Worm (Caenorhabditis elegans) whole organism, young adult: ENCODE results near the gene M05D6.1.

Experiments used
- B0035.1 ChIP-seq: sonication (generic microtip); optimal IDR thresholded peaks from 2 replicates; lab custom pipeline; 2016; ENCODE audit warnings: missing genetic modification characterization, mild to moderate bottlenecking, missing compliant biosample characterization, missing genotype, missing genetic modification reagents
- D2030.7 ChIP-seq: fragments of 200-800 bp; sonication (Bioruptor generic); IDR thresholded peaks from 2 replicates; pipeline ENCODE4 v1.3.6; 2022; ENCODE audit warnings: missing genetic modification reagents, missing genetic modification characterization, missing compliant biosample characterization
- F33H1.4 ChIP-seq: fragments of 200-800 bp; sonication (Bioruptor generic); IDR thresholded peaks from 2 replicates; pipeline ENCODE4 v1.3.6; 2022; ENCODE audit warnings: missing genetic modification reagents, missing genetic modification characterization, missing compliant biosample characterization
- F39B2.1 ChIP-seq: fragments of 200-800 bp; sonication (Bioruptor generic); IDR thresholded peaks from 2 replicates; pipeline ENCODE4 v1.3.6; 2022; ENCODE audit warnings: missing genetic modification reagents, missing genetic modification characterization, missing compliant biosample characterization
- F49E8.2 ChIP-seq: sonication (generic microtip); optimal IDR thresholded peaks from 3 replicates; lab custom pipeline; 2017; ENCODE audit warnings: missing genetic modification characterization, mild to moderate bottlenecking, missing compliant biosample characterization, antibody characterized with exemption, moderate library complexity; ENCODE audit not compliant: insufficient read depth
- K11D2.4 ChIP-seq: fragments of 200-800 bp; sonication (Bioruptor generic); IDR thresholded peaks from 2 replicates; pipeline ENCODE4 v1.3.6; 2022; ENCODE audit warnings: missing genetic modification reagents, missing genetic modification characterization, missing compliant biosample characterization
- Y79H2A.3 ChIP-seq: fragments of 200-800 bp; sonication (Bioruptor generic); conservative IDR thresholded peaks from 2 replicates; pipeline ENCODE4 v1.3.6; 2022; ENCODE audit warnings: missing genetic modification reagents, missing genetic modification characterization, missing compliant biosample characterization
- aptf-2 ChIP-seq: fragments of 200-800 bp; sonication (Bioruptor generic); conservative IDR thresholded peaks from 2 replicates; pipeline ENCODE4 v1.3.6; 2022; ENCODE audit warnings: missing genetic modification reagents, missing genetic modification characterization, missing compliant biosample characterization
- attf-3 ChIP-seq: fragments of 200-800 bp; sonication (Bioruptor generic); conservative IDR thresholded peaks from 2 replicates; pipeline ENCODE4 v1.3.6; 2022; ENCODE audit warnings: missing genetic modification reagents, missing genetic modification characterization, missing compliant biosample characterization
- attf-5 ChIP-seq: fragments of 200-800 bp; sonication (Bioruptor generic); optimal IDR thresholded peaks from 2 replicates; lab custom pipeline; 2018; ENCODE audit warnings: mild to moderate bottlenecking, missing genetic modification characterization, missing compliant biosample characterization
- attf-6 ChIP-seq: fragments of 200-800 bp; sonication (Bioruptor generic); IDR thresholded peaks from 2 replicates; pipeline ENCODE4 v1.3.6; 2022; ENCODE audit warnings: missing genetic modification reagents, missing genetic modification characterization, missing compliant biosample characterization
- bed-1 ChIP-seq: fragments of 200-800 bp; sonication (Bioruptor generic); IDR thresholded peaks from 2 replicates; pipeline ENCODE4 v1.3.6; 2022; ENCODE audit warnings: missing genetic modification reagents, missing genetic modification characterization, missing compliant biosample characterization
- ceh-91 ChIP-seq: fragments of 200-800 bp; sonication (Bioruptor generic); IDR thresholded peaks from 2 replicates; pipeline ENCODE4 v1.3.6; 2022; ENCODE audit warnings: missing genetic modification reagents, missing genetic modification characterization, missing compliant biosample characterization
- dox-1 ChIP-seq: fragments of 200-800 bp; sonication (Bioruptor generic); IDR thresholded peaks from 2 replicates; pipeline ENCODE4 v1.3.6; 2022; ENCODE audit warnings: missing genetic modification reagents, missing genetic modification characterization, missing compliant biosample characterization
- dpff-1 ChIP-seq: sonication (generic microtip); optimal IDR thresholded peaks from 2 replicates; lab custom pipeline; 2017; ENCODE audit warnings: mild to moderate bottlenecking, missing genetic modification characterization, missing compliant biosample characterization
- dpl-1 ChIP-seq: fragments of 150-350 bp; optimal IDR thresholded peaks from 2 replicates; lab custom pipeline; 2014; ENCODE audit warnings: missing biosample characterization, missing genetic modification reagents, missing genetic modification characterization
- efl-1 ChIP-seq: fragments of 150-350 bp; optimal IDR thresholded peaks from 2 replicates; lab custom pipeline; 2014; ENCODE audit warnings: missing biosample characterization, missing genetic modification reagents, missing genetic modification characterization
- egrh-3 ChIP-seq: fragments of 200-800 bp; sonication (Bioruptor generic); IDR thresholded peaks from 2 replicates; pipeline ENCODE4 v1.3.6; 2022; ENCODE audit warnings: missing genetic modification reagents, missing genetic modification characterization, missing compliant biosample characterization
- fkh-3 ChIP-seq: sonication (generic microtip); optimal IDR thresholded peaks from 2 replicates; lab custom pipeline; 2016; ENCODE audit warnings: mild to moderate bottlenecking, missing genetic modification characterization, missing compliant biosample characterization
- hmg-20 ChIP-seq: fragments of 200-800 bp; sonication (Bioruptor generic); IDR thresholded peaks from 2 replicates; pipeline ENCODE4 v1.3.6; 2022; ENCODE audit warnings: missing genetic modification reagents, missing genetic modification characterization, missing compliant biosample characterization
- hsf-1 ChIP-seq: fragments of 200-800 bp; sonication (Bioruptor generic); IDR thresholded peaks from 2 replicates; pipeline ENCODE4 v1.3.6; 2022; ENCODE audit warnings: missing genetic modification reagents, missing genetic modification characterization, missing compliant biosample characterization
- let-607 ChIP-seq, 2 experiments: fragments of 200-800 bp in 1 of 2; sonication (Bioruptor generic) in 1 of 2; sonication (generic microtip) in 1 of 2; optimal IDR thresholded peaks; 2 replicates each; lab custom pipeline; 2016 to 2018; ENCODE audit warnings: mild to moderate bottlenecking in 2 of 2, missing compliant biosample characterization in 2 of 2, missing genetic modification characterization in 2 of 2, moderate library complexity in 2 of 2, missing genotype in 1 of 2
- lin-26 ChIP-seq: fragments of 200-800 bp; sonication (Bioruptor generic); IDR thresholded peaks from 2 replicates; pipeline ENCODE4 v1.3.6; 2022; ENCODE audit warnings: missing genetic modification reagents, missing genetic modification characterization, missing compliant biosample characterization
- lin-35 ChIP-seq, 3 experiments: fragments of 150-350 bp in 2 of 3; sonication (generic microtip) in 1 of 3; optimal IDR thresholded peaks; 2 replicates each; lab custom pipeline; 2014 to 2018; ENCODE audit warnings: missing biosample characterization in 3 of 3, missing genetic modification characterization in 3 of 3, missing genetic modification reagents in 3 of 3
- lin-54 ChIP-seq: fragments of 200-800 bp; sonication (Bioruptor generic); optimal IDR thresholded peaks from 2 replicates; lab custom pipeline; 2018; ENCODE audit warnings: mild to moderate bottlenecking, missing genetic modification characterization, missing compliant biosample characterization
- lir-1 ChIP-seq: fragments of 200-800 bp; sonication (Bioruptor generic); conservative IDR thresholded peaks from 2 replicates; pipeline ENCODE4 v1.3.6; 2022; ENCODE audit warnings: missing genetic modification reagents, missing genetic modification characterization, missing compliant biosample characterization
- lsl-1 ChIP-seq: fragments of 200-800 bp; sonication (Bioruptor generic); optimal IDR thresholded peaks from 2 replicates; lab custom pipeline; 2018; ENCODE audit warnings: mild to moderate bottlenecking, missing genetic modification characterization, moderate library complexity, missing compliant biosample characterization
- lsy-27 ChIP-seq: sonication (generic microtip); optimal IDR thresholded peaks from 2 replicates; lab custom pipeline; 2017; ENCODE audit warnings: missing genetic modification characterization, mild to moderate bottlenecking, missing compliant biosample characterization, antibody characterized with exemption, missing genotype, borderline replicate concordance; ENCODE audit not compliant: insufficient read depth
- madf-10 ChIP-seq: sonication (generic microtip); optimal IDR thresholded peaks from 2 replicates; lab custom pipeline; 2016; ENCODE audit warnings: mild to moderate bottlenecking, missing genetic modification characterization, missing compliant biosample characterization
- madf-6 ChIP-seq: fragments of 200-800 bp; sonication (Bioruptor generic); IDR thresholded peaks from 2 replicates; pipeline ENCODE4 v1.3.6; 2022; ENCODE audit warnings: missing genetic modification reagents, missing genetic modification characterization, missing compliant biosample characterization
- madf-8 ChIP-seq: fragments of 200-800 bp; sonication (Bioruptor generic); conservative IDR thresholded peaks from 2 replicates; pipeline ENCODE4 v1.3.6; 2022; ENCODE audit warnings: missing genetic modification reagents, missing genetic modification characterization, missing compliant biosample characterization
- rpc-1 ChIP-seq, 2 experiments: fragments of 150-350 bp in 1 of 2; sonication (generic microtip) in 1 of 2; optimal IDR thresholded peaks; 2 replicates each; lab custom pipeline; 2014 to 2018; ENCODE audit warnings: missing biosample characterization in 1 of 2, missing genetic modification characterization in 1 of 2, missing genetic modification reagents in 1 of 2, missing genotype in 1 of 2
- snpc-1.1 ChIP-seq: sonication (generic microtip); optimal IDR thresholded peaks from 2 replicates; lab custom pipeline; 2017; ENCODE audit warnings: missing genetic modification characterization, mild to moderate bottlenecking, missing compliant biosample characterization, antibody characterized with exemption, moderate library complexity, missing genotype, missing genetic modification reagents; ENCODE audit not compliant: insufficient read depth
- snpc-3.4 ChIP-seq: sonication (generic microtip); optimal IDR thresholded peaks from 2 replicates; lab custom pipeline; 2017; ENCODE audit warnings: missing genetic modification characterization, mild to moderate bottlenecking, missing compliant biosample characterization, antibody characterized with exemption, moderate library complexity, missing genotype, missing genetic modification reagents
- somi-1 ChIP-seq: fragments of 200-800 bp; sonication (Bioruptor generic); optimal IDR thresholded peaks from 2 replicates; lab custom pipeline; 2018; ENCODE audit warnings: mild to moderate bottlenecking, missing genetic modification characterization, missing compliant biosample characterization
- sptf-2 ChIP-seq: fragments of 200-800 bp; sonication (Bioruptor generic); optimal IDR thresholded peaks from 2 replicates; lab custom pipeline; 2018; ENCODE audit warnings: mild to moderate bottlenecking, missing genetic modification characterization, missing compliant biosample characterization
- tbx-9 ChIP-seq: sonication (generic microtip); optimal IDR thresholded peaks from 2 replicates; lab custom pipeline; 2016; ENCODE audit warnings: borderline replicate concordance, missing genetic modification characterization, inconsistent platforms, missing compliant biosample characterization
- tlf-1 ChIP-seq: fragments of 200-800 bp; sonication (Bioruptor generic); optimal IDR thresholded peaks from 2 replicates; lab custom pipeline; 2018; ENCODE audit warnings: mild to moderate bottlenecking, missing genetic modification characterization, missing compliant biosample characterization
- xnd-1 ChIP-seq: sonication (generic microtip); optimal IDR thresholded peaks from 2 replicates; lab custom pipeline; 2016; ENCODE audit warnings: missing genotype, missing genetic modification reagents, missing genetic modification characterization, missing compliant biosample characterization
- zfh-2 ChIP-seq: fragments of 200-800 bp; sonication (Bioruptor generic); conservative IDR thresholded peaks from 2 replicates; pipeline ENCODE4 v1.3.6; 2022; ENCODE audit warnings: missing genetic modification reagents, missing genetic modification characterization, missing compliant biosample characterization
- zim-3 ChIP-seq: sonication (generic microtip); optimal IDR thresholded peaks from 2 replicates; lab custom pipeline; 2017; ENCODE audit warnings: mild to moderate bottlenecking, missing genetic modification characterization, moderate library complexity, missing compliant biosample characterization
- ztf-18 ChIP-seq: sonication (generic microtip); optimal IDR thresholded peaks from 2 replicates; lab custom pipeline; 2016; ENCODE audit warnings: missing genotype, mild to moderate bottlenecking, missing genetic modification characterization, missing compliant biosample characterization

The M05D6.1 gene

ce11 chrII:8457438-8457837, 17.8 kb downstream of the M05D6.1 start, which contains the start of gene zyg-9 (continued):
- TF ChIP-seq sptf-2 (GFP tag; lab: Kevin White, UChicago) (no peak), somi-1 (GFP tag; lab: Kevin White, UChicago) (no peak), attf-3 (no peak), tbx-9 (tag; lab: Kevin White, UChicago) (no peak), zfh-2 (GFP tag; lab: Robert Waterston, UW) (peak; percentile 69; the same call in 1 of the 2 replicates), lin-35 (GFP tag; optimal IDR thresholded peaks at IDR 0.05; lab: Kevin White, UChicago) (peak in 1 of 3 experiments; percentile 53), efl-1 (GFP tag; lab: Kevin White, UChicago) (no peak), tlf-1 (GFP tag; lab: Kevin White, UChicago) (no peak), hmg-20 (GFP tag; lab: Robert Waterston, UW) (no peak), madf-10 (tag; lab: Kevin White, UChicago) (no peak), K11D2.4 (GFP tag; lab: Robert Waterston, UW) (no peak), attf-5 (GFP tag; lab: Kevin White, UChicago) (peak; percentile 76), egrh-3 (GFP tag; lab: Robert Waterston, UW) (no peak), ztf-18 (tag; lab: Kevin White, UChicago) (no peak), let-607 (tag; optimal IDR thresholded peaks at IDR 0.05; lab: Kevin White, UChicago) (no peak), dpff-1 (no peak), rpc-1 (optimal IDR thresholded peaks at IDR 0.05; lab: Kevin White, UChicago) (no peak), rpc-1 (tag; optimal IDR thresholded peaks at IDR 0.05; lab: Kevin White, UChicago) (no peak), lin-26 (GFP tag; lab: Robert Waterston, UW) (peak; percentile 27; the same call in 1 of the 2 replicates)

ce11 chrII:8456681-8457389, 18.4 kb downstream of the M05D6.1 start:
- peak; percentile 74 for TF ChIP-seq hsf-1 (GFP tag; lab: Robert Waterston, UW)
- no peak for TF ChIP-seq B0035.1 (tag; lab: Kevin White, UChicago)
- TF ChIP-seq snpc-1.1 (tag; lab: Kevin White, UChicago) = no peak
- TF ChIP-seq fkh-3 (tag; lab: Kevin White, UChicago) = no peak
- TF ChIP-seq xnd-1 (tag; lab: Kevin White, UChicago) = peak; percentile 81
- TF ChIP-seq lsl-1 = peak; percentile 81
- peak; percentile 81 for TF ChIP-seq ceh-91 (GFP tag; lab: Robert Waterston, UW)
- TF ChIP-seq F39B2.1 (GFP tag; lab: Robert Waterston, UW) = no peak
- TF ChIP-seq dox-1 (GFP tag; lab: Robert Waterston, UW) = 0 out of 2 replicates have a peak, but pooled peaks have one; percentile 18
- TF ChIP-seq dpl-1 (GFP tag; lab: Kevin White, UChicago) = peak; percentile 76
- peak; percentile 85 for TF ChIP-seq madf-8 (GFP tag; lab: Robert Waterston, UW)
- no peak for TF ChIP-seq bed-1 (GFP tag; lab: Robert Waterston, UW)
- peak; percentile 48 for TF ChIP-seq tlf-1 (GFP tag; lab: Kevin White, UChicago)
- peak; percentile 94 for TF ChIP-seq madf-6
- peak; percentile 60 for TF ChIP-seq F49E8.2 (tag; lab: Kevin White, UChicago)
- no peak for TF ChIP-seq Y79H2A.3 (GFP tag; lab: Robert Waterston, UW)
- peak; percentile 24; the same call in 1 of the 2 replicates for TF ChIP-seq D2030.7 (GFP tag; lab: Robert Waterston, UW)
- TF ChIP-seq F33H1.4 = peak; percentile 84
- no peak for TF ChIP-seq attf-5 (GFP tag; lab: Kevin White, UChicago)
- peak; percentile 74 for TF ChIP-seq snpc-3.4 (tag; lab: Kevin White, UChicago)
- TF ChIP-seq efl-1 (GFP tag; lab: Kevin White, UChicago) = peak; percentile 89
- no peak for TF ChIP-seq attf-6 (GFP tag; lab: Robert Waterston, UW)
- no peak for TF ChIP-seq zfh-2 (GFP tag; lab: Robert Waterston, UW)
- TF ChIP-seq lir-1 = no peak
- TF ChIP-seq lsy-27 (tag; lab: Kevin White, UChicago) = no peak
- TF ChIP-seq zim-3 = no peak
- no peak for TF ChIP-seq aptf-2 (GFP tag; lab: Robert Waterston, UW)
- TF ChIP-seq lin-54 (GFP tag; lab: Kevin White, UChicago) = peak; percentile 22
